Worm (Caenorhabditis elegans) whole organism, mixed stage, embryonic: ENCODE data around the gene srh-245.

Source experiments
- sptf-1 ChIP-seq: sonication (generic microtip); optimal IDR thresholded peaks from 2 replicates; lab custom pipeline; 2017; ENCODE audit warnings: mild to moderate bottlenecking, missing genetic modification characterization, moderate library complexity, missing compliant biosample characterization
- unc-62 ChIP-seq: fragments of 150-350 bp; optimal IDR thresholded peaks from 2 replicates; lab custom pipeline; 2014; ENCODE audit warnings: missing biosample characterization, missing genetic modification reagents, missing genetic modification characterization

- TF ChIP-seq sptf-1 (no peak), unc-62 (GFP tag; lab: Kevin White, UChicago) (peak; percentile 86)
Observed at ce11 chrV:619054-619453, 36.7 kb downstream of the srh-245 start, which contains the start of gene F48G7.4.
